Worm (Caenorhabditis elegans) whole organism, young adult: ENCODE results near the gene msp-36.

Experiments used
- B0019.2 ChIP-seq: fragments of 200-800 bp; sonication (Bioruptor generic); conservative IDR thresholded peaks from 2 replicates; pipeline ENCODE4 v1.3.6; 2022; ENCODE audit warnings: missing genetic modification reagents, missing genetic modification characterization, missing compliant biosample characterization
- F55B11.4 ChIP-seq: sonication (generic microtip); optimal IDR thresholded peaks from 2 replicates; lab custom pipeline; 2016; ENCODE audit warnings: missing compliant biosample characterization, missing genetic modification characterization, borderline replicate concordance; ENCODE audit not compliant: insufficient read depth
- F57C9.4 ChIP-seq: sonication (generic microtip); optimal IDR thresholded peaks from 2 replicates; lab custom pipeline; 2017; ENCODE audit warnings: mild to moderate bottlenecking, missing genetic modification characterization, missing compliant biosample characterization
- T26A5.8 ChIP-seq: sonication (generic microtip); optimal IDR thresholded peaks from 2 replicates; lab custom pipeline; 2016; ENCODE audit warnings: missing genetic modification characterization, missing compliant biosample characterization
- ekl-4 ChIP-seq: fragments of 200-800 bp; sonication (Bioruptor generic); IDR thresholded peaks from 2 replicates; pipeline ENCODE4 v1.3.6; 2022; ENCODE audit warnings: missing genetic modification reagents, missing genetic modification characterization, missing compliant biosample characterization
- hlh-12 ChIP-seq: sonication (generic microtip); optimal IDR thresholded peaks from 2 replicates; lab custom pipeline; 2016; ENCODE audit warnings: missing genetic modification characterization, missing compliant biosample characterization
- hlh-26 ChIP-seq: fragments of 200-800 bp; sonication (Bioruptor generic); conservative IDR thresholded peaks from 2 replicates; pipeline ENCODE4 v1.3.6; 2022; ENCODE audit warnings: missing genetic modification reagents, missing genetic modification characterization, missing compliant biosample characterization
- rec-8 ChIP-seq, 2 experiments: sonication (generic microtip); optimal IDR thresholded peaks; 2 replicates each; lab custom pipeline; 2016; ENCODE audit warnings: mild to moderate bottlenecking in 2 of 2, missing genetic modification characterization in 2 of 2, missing genetic modification reagents in 2 of 2, missing genotype in 2 of 2, missing biosample characterization in 1 of 2, missing compliant biosample characterization in 1 of 2, moderate library complexity in 1 of 2
- somi-1 ChIP-seq: fragments of 200-800 bp; sonication (Bioruptor generic); optimal IDR thresholded peaks from 2 replicates; lab custom pipeline; 2018; ENCODE audit warnings: mild to moderate bottlenecking, missing genetic modification characterization, missing compliant biosample characterization
- sptf-2 ChIP-seq: fragments of 200-800 bp; sonication (Bioruptor generic); optimal IDR thresholded peaks from 2 replicates; lab custom pipeline; 2018; ENCODE audit warnings: mild to moderate bottlenecking, missing genetic modification characterization, missing compliant biosample characterization
- unc-62 ChIP-seq: fragments of 150-350 bp; optimal IDR thresholded peaks from 2 replicates; lab custom pipeline; 2014; ENCODE audit warnings: missing biosample characterization, missing genetic modification reagents, missing genetic modification characterization

DNA sequence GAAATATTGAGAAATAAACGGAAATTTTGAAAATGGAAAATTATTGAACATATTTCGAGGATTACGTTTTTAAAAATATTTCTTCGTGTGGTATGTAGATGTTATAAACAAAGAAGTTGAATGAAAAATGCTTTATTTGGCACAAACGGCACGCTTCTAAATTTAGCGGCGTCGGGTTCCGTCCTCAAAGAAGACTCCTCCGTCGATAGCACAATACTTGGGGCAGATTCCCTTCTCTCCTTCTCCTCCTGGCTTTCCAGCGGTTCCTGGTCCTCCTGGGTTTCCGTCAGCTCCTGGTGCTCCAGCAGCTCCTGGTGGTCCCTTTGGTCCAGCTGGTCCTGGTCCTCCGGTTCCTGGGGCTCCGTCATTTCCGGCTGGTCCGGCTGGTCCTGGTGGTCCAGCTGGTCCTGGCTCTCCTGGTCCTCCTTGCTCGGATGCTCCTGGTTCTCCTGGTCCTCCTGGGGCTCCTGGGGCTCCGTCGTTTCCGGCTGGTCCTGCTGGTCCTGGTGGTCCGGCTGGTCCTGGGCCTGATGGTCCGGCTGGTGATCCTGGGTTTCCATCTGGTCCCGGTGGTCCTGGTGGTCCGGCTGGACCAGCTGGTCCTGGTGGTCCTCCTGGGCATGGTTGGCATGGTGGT is 10.8 kb upstream of the msp-36 start, which contains the start of gene W01B6.8:
- TF ChIP-seq T26A5.8 (tag; lab: Kevin White, UChicago) (no peak), B0019.2 (GFP tag; lab: Robert Waterston, UW) (no peak), hlh-26 (GFP tag; lab: Robert Waterston, UW) (no peak), ekl-4 (no peak), sptf-2 (GFP tag; lab: Kevin White, UChicago) (no peak), F55B11.4 (tag; lab: Kevin White, UChicago) (no peak), unc-62 (no peak), somi-1 (GFP tag; lab: Kevin White, UChicago) (no peak), rec-8 (tag; optimal IDR thresholded peaks at IDR 0.05; lab: Kevin White, UChicago) (no peak), hlh-12 (tag; lab: Kevin White, UChicago) (no peak), F57C9.4 (tag; lab: Kevin White, UChicago) (no peak)
